Worm (Caenorhabditis elegans) whole organism, L1 larva: ENCODE measurements around the gene B0464.6.

Experiments used
- C34B4.2 ChIP-seq: sonication (generic microtip); optimal IDR thresholded peaks from 2 replicates; lab custom pipeline; 2017; ENCODE audit warnings: mild to moderate bottlenecking, missing genetic modification characterization, missing compliant biosample characterization
- Y116A8C.19 ChIP-seq: sonication (generic microtip); optimal IDR thresholded peaks from 2 replicates; lab custom pipeline; 2016; ENCODE audit warnings: missing compliant biosample characterization, missing genetic modification characterization, borderline replicate concordance
- alr-1 ChIP-seq: fragments of 200-800 bp; sonication (Bioruptor generic); optimal IDR thresholded peaks from 2 replicates; lab custom pipeline; 2018; ENCODE audit warnings: borderline replicate concordance, mild to moderate bottlenecking, missing genetic modification characterization, missing compliant biosample characterization
- blmp-1 ChIP-seq: fragments of 150-350 bp; optimal IDR thresholded peaks from 2 replicates; lab custom pipeline; 2014; ENCODE audit warnings: missing biosample characterization, missing genetic modification characterization
- ceh-63 ChIP-seq: fragments of 200-800 bp; sonication (Bioruptor generic); optimal IDR thresholded peaks from 2 replicates; lab custom pipeline; 2018; ENCODE audit warnings: mild to moderate bottlenecking, missing genetic modification characterization, missing compliant biosample characterization
- ceh-88 ChIP-seq: fragments of 200-800 bp; sonication (Bioruptor generic); IDR thresholded peaks from 2 replicates; pipeline ENCODE4 v1.3.6; 2022; ENCODE audit warnings: missing genetic modification characterization, missing compliant biosample characterization
- ceh-90 ChIP-seq: sonication (generic microtip); optimal IDR thresholded peaks from 2 replicates; lab custom pipeline; 2016; ENCODE audit warnings: missing genetic modification characterization, missing compliant biosample characterization
- ces-1 ChIP-seq: fragments of 150-350 bp; optimal IDR thresholded peaks from 2 replicates; lab custom pipeline; 2014; ENCODE audit warnings: missing biosample characterization, missing genetic modification reagents, missing genetic modification characterization
- dpl-1 ChIP-seq, 3 experiments: fragments of 150-350 bp in 2 of 3; sonication (generic microtip) in 1 of 3; optimal IDR thresholded peaks; 2 replicates each; lab custom pipeline; 2014 to 2017; ENCODE audit warnings: missing biosample characterization in 3 of 3, missing genetic modification characterization in 3 of 3, missing genetic modification reagents in 3 of 3
- egl-13 ChIP-seq: sonication (generic microtip); optimal IDR thresholded peaks from 2 replicates; lab custom pipeline; 2016; ENCODE audit warnings: missing genotype, missing genetic modification reagents, missing genetic modification characterization, missing compliant biosample characterization
- egl-27 ChIP-seq, 2 experiments: fragments of 150-350 bp in 1 of 2; sonication (generic microtip); optimal IDR thresholded peaks; 3 replicates each; lab custom pipeline; 2017 to 2018; ENCODE audit warnings: missing biosample characterization in 2 of 2, missing genetic modification characterization in 2 of 2, missing genetic modification reagents in 2 of 2
- elt-3 ChIP-seq, 6 experiments: fragments of 150-350 bp in 1 of 6; sonication (generic microtip); optimal IDR thresholded peaks; 2 replicates each; lab custom pipeline; 2017 to 2018; ENCODE audit warnings: missing biosample characterization in 6 of 6, missing genetic modification characterization in 6 of 6, inconsistent platforms in 1 of 6
- fkh-4 ChIP-seq: sonication (generic microtip); optimal IDR thresholded peaks from 2 replicates; lab custom pipeline; 2016; ENCODE audit warnings: missing compliant biosample characterization, missing genetic modification characterization, borderline replicate concordance
- fkh-8 ChIP-seq: sonication (generic microtip); optimal IDR thresholded peaks from 2 replicates; lab custom pipeline; 2016; ENCODE audit warnings: mild to moderate bottlenecking, missing genetic modification characterization, missing compliant biosample characterization
- hlh-17 ChIP-seq: fragments of 200-800 bp; sonication (Bioruptor generic); optimal IDR thresholded peaks from 2 replicates; lab custom pipeline; 2018; ENCODE audit warnings: missing genetic modification characterization, mild to moderate bottlenecking, missing compliant biosample characterization, moderate library complexity, borderline replicate concordance
- irx-1 ChIP-seq: sonication (generic microtip); optimal IDR thresholded peaks from 2 replicates; lab custom pipeline; 2016; ENCODE audit warnings: missing genetic modification characterization, missing compliant biosample characterization
- isw-1 ChIP-seq: fragments of 200-800 bp; sonication (Bioruptor generic); IDR thresholded peaks from 2 replicates; pipeline ENCODE4 v1.3.6; 2022; ENCODE audit warnings: missing genetic modification characterization, missing compliant biosample characterization
- jun-1 ChIP-seq: fragments of 150-350 bp; optimal IDR thresholded peaks from 2 replicates; lab custom pipeline; 2014; ENCODE audit warnings: missing biosample characterization, missing genetic modification reagents, missing genetic modification characterization
- lin-14 ChIP-seq: fragments of 200-800 bp; sonication (Bioruptor generic); optimal IDR thresholded peaks from 2 replicates; lab custom pipeline; 2018; ENCODE audit warnings: mild to moderate bottlenecking, missing genetic modification characterization, moderate library complexity, missing compliant biosample characterization
- lin-39 ChIP-seq: fragments of 150-350 bp; optimal IDR thresholded peaks from 2 replicates; lab custom pipeline; 2014; ENCODE audit warnings: missing biosample characterization, missing genetic modification reagents, missing genetic modification characterization
- lir-3 ChIP-seq: sonication (generic microtip); optimal IDR thresholded peaks from 2 replicates; lab custom pipeline; 2016; ENCODE audit warnings: mild to moderate bottlenecking, missing genetic modification characterization, moderate library complexity, missing compliant biosample characterization; ENCODE audit not compliant: poor library complexity
- lsy-2 ChIP-seq, 2 experiments: fragments of 150-350 bp; optimal IDR thresholded peaks; 2 replicates each; lab custom pipeline; 2014; ENCODE audit warnings: missing biosample characterization in 2 of 2, missing genetic modification characterization in 2 of 2
- mab-9 ChIP-seq: fragments of 200-800 bp; sonication (Bioruptor generic); IDR thresholded peaks from 2 replicates; pipeline ENCODE4 v1.3.6; 2022; ENCODE audit warnings: missing genetic modification reagents, missing genetic modification characterization, missing compliant biosample characterization
- mdl-1 ChIP-seq, 2 experiments: fragments of 150-350 bp; optimal IDR thresholded peaks; 2 replicates each; lab custom pipeline; 2014 to 2017; ENCODE audit warnings: missing biosample characterization in 2 of 2, missing genetic modification characterization in 2 of 2, inconsistent platforms in 1 of 2
- mef-2 ChIP-seq: fragments of 150-350 bp; optimal IDR thresholded peaks from 2 replicates; lab custom pipeline; 2014; ENCODE audit warnings: missing biosample characterization, missing genetic modification characterization
- mep-1 ChIP-seq: fragments of 150-350 bp; optimal IDR thresholded peaks from 2 replicates; lab custom pipeline; 2014; ENCODE audit warnings: missing biosample characterization, missing genetic modification characterization
- nhr-11 ChIP-seq: fragments of 150-350 bp; optimal IDR thresholded peaks from 2 replicates; lab custom pipeline; 2014; ENCODE audit warnings: missing biosample characterization, missing genetic modification characterization
- nhr-12 ChIP-seq: sonication (generic microtip); optimal IDR thresholded peaks from 2 replicates; lab custom pipeline; 2017; ENCODE audit warnings: missing biosample characterization, missing genetic modification characterization
- nhr-19 ChIP-seq: fragments of 200-800 bp; sonication (Bioruptor generic); conservative IDR thresholded peaks from 2 replicates; pipeline ENCODE4 v1.3.6; 2022; ENCODE audit warnings: missing genetic modification characterization, missing compliant biosample characterization
- nhr-237 ChIP-seq: fragments of 150-350 bp; optimal IDR thresholded peaks from 2 replicates; lab custom pipeline; 2014; ENCODE audit warnings: missing biosample characterization, missing genetic modification characterization
- nhr-47 ChIP-seq: sonication (generic microtip); optimal IDR thresholded peaks from 2 replicates; lab custom pipeline; 2016; ENCODE audit warnings: mild to moderate bottlenecking, missing genetic modification characterization, moderate library complexity, missing compliant biosample characterization
- nhr-71 ChIP-seq: sonication (generic microtip); optimal IDR thresholded peaks from 2 replicates; lab custom pipeline; 2016; ENCODE audit warnings: mild to moderate bottlenecking, missing genetic modification characterization, moderate library complexity, missing compliant biosample characterization
- nhr-77 ChIP-seq: fragments of 150-350 bp; optimal IDR thresholded peaks from 2 replicates; lab custom pipeline; 2014; ENCODE audit warnings: missing biosample characterization, missing genetic modification characterization
- nhr-84 ChIP-seq: sonication (generic microtip); optimal IDR thresholded peaks from 2 replicates; lab custom pipeline; 2017; ENCODE audit warnings: missing biosample characterization, missing genetic modification characterization
- nhr-85 ChIP-seq: sonication (generic microtip); peaks from one replicate; lab custom pipeline; 2016; ENCODE audit warnings: missing genetic modification characterization, inconsistent platforms, missing compliant biosample characterization
- pqm-1 ChIP-seq: sonication (generic microtip); optimal IDR thresholded peaks from 3 replicates; lab custom pipeline; 2017; ENCODE audit warnings: missing biosample characterization, missing genetic modification characterization
- skn-1 ChIP-seq: fragments of 150-350 bp; optimal IDR thresholded peaks from 2 replicates; lab custom pipeline; 2014; ENCODE audit warnings: missing biosample characterization, missing genetic modification characterization
- snpc-4 ChIP-seq: fragments of 150-350 bp; optimal IDR thresholded peaks from 2 replicates; lab custom pipeline; 2014; ENCODE audit warnings: missing biosample characterization, missing genetic modification characterization
- sox-4 ChIP-seq: sonication (generic microtip); optimal IDR thresholded peaks from 2 replicates; lab custom pipeline; 2016; ENCODE audit warnings: missing genetic modification characterization, missing compliant biosample characterization
- swsn-7 ChIP-seq: sonication (generic microtip); optimal IDR thresholded peaks from 2 replicates; lab custom pipeline; 2016; ENCODE audit warnings: missing genetic modification characterization, missing compliant biosample characterization
- tbx-2 ChIP-seq: sonication (generic microtip); optimal IDR thresholded peaks from 2 replicates; lab custom pipeline; 2016; ENCODE audit warnings: missing genetic modification characterization, missing compliant biosample characterization
- tlp-1 ChIP-seq: fragments of 150-350 bp; optimal IDR thresholded peaks from 2 replicates; lab custom pipeline; 2014; ENCODE audit warnings: missing biosample characterization, missing genetic modification characterization
- unc-30 ChIP-seq: sonication (generic microtip); optimal IDR thresholded peaks from 2 replicates; lab custom pipeline; 2017; ENCODE audit warnings: missing biosample characterization, missing genetic modification characterization
- vab-15 ChIP-seq: sonication (generic microtip); optimal IDR thresholded peaks from 2 replicates; lab custom pipeline; 2017; ENCODE audit warnings: missing genotype, mild to moderate bottlenecking, missing genetic modification characterization, missing compliant biosample characterization
- zip-4 ChIP-seq: fragments of 200-800 bp; sonication (Bioruptor generic); optimal IDR thresholded peaks from 2 replicates; lab custom pipeline; 2018; ENCODE audit warnings: mild to moderate bottlenecking, missing genetic modification characterization, moderate library complexity, missing compliant biosample characterization
- ztf-11 ChIP-seq, 2 experiments: sonication (generic microtip); optimal IDR thresholded peaks; 2 replicates each; lab custom pipeline; 2016 to 2017; ENCODE audit warnings: missing genetic modification characterization in 2 of 2, missing biosample characterization in 1 of 2, missing compliant biosample characterization in 1 of 2
- ztf-4 ChIP-seq: fragments of 150-350 bp; optimal IDR thresholded peaks from 2 replicates; lab custom pipeline; 2014; ENCODE audit warnings: missing biosample characterization, missing genetic modification characterization

The B0464.6 gene

ce11 chrIII:9502155-9502714 is 36.5 kb upstream of the B0464.6 start (continued):
- no peak for TF ChIP-seq mdl-1 (tag; optimal IDR thresholded peaks at IDR 0.05; lab: Kevin White, UChicago)
- peak in 5 of 6 experiments; percentile 27 to 81 (median 76) for TF ChIP-seq elt-3 (tag; optimal IDR thresholded peaks at IDR 0.05; lab: Kevin White, UChicago)

ce11 chrIII:9501072-9501471 is 35.3 kb upstream of the B0464.6 start:
- TF ChIP-seq nhr-19 (peak; percentile 8; the same call in 1 of the 2 replicates), nhr-85 (tag; lab: Kevin White, UChicago) (peak; percentile 38), lsy-2 (tag; optimal IDR thresholded peaks at IDR 0.05; lab: Kevin White, UChicago) (peak; percentile 31 to 35), nhr-47 (tag; lab: Kevin White, UChicago) (peak; percentile 21), isw-1 (GFP tag; lab: Robert Waterston, UW) (no peak), Y116A8C.19 (tag; lab: Kevin White, UChicago) (no peak), lin-39 (peak; percentile 52), swsn-7 (peak; percentile 16), nhr-11 (tag; lab: Kevin White, UChicago) (no peak), lin-14 (peak; percentile 59), fkh-4 (tag; lab: Kevin White, UChicago) (no peak), fkh-8 (tag; lab: Kevin White, UChicago) (peak; percentile 11), nhr-71 (peak; percentile 56)

- TF ChIP-seq dpl-1 (GFP tag; optimal IDR thresholded peaks at IDR 0.05; lab: Kevin White, UChicago) (peak in 2 of 3 experiments; percentile 17 to 36), mep-1 (peak; percentile 63), ztf-11 (tag; optimal IDR thresholded peaks at IDR 0.05; lab: Kevin White, UChicago) (no peak), lir-3 (peak; percentile 6), tlp-1 (no peak), egl-27 (tag; optimal IDR thresholded peaks at IDR 0.05; lab: Kevin White, UChicago) (no peak), pqm-1 (tag; lab: Kevin White, UChicago) (no peak), fkh-4 (tag; lab: Kevin White, UChicago) (no peak), snpc-4 (tag; lab: Kevin White, UChicago) (no peak), nhr-85 (tag; lab: Kevin White, UChicago) (peak; percentile 85), ceh-90 (tag; lab: Kevin White, UChicago) (no peak), mdl-1 (tag; optimal IDR thresholded peaks at IDR 0.05; lab: Kevin White, UChicago) (peak in 1 of 2 experiments; percentile 47), nhr-71 (peak; percentile 64), blmp-1 (tag; lab: Kevin White, UChicago) (peak; percentile 84), alr-1 (tag; lab: Kevin White, UChicago) (no peak), mab-9 (no peak), swsn-7 (no peak), nhr-47 (tag; lab: Kevin White, UChicago) (peak; percentile 16), mef-2 (tag; lab: Kevin White, UChicago) (no peak), sox-4 (tag; lab: Kevin White, UChicago) (no peak), zip-4 (GFP tag; lab: Kevin White, UChicago) (no peak), fkh-8 (tag; lab: Kevin White, UChicago) (no peak), skn-1 (tag; lab: Kevin White, UChicago) (peak; percentile 25), hlh-17 (GFP tag; lab: Kevin White, UChicago) (no peak), ceh-88 (GFP tag; lab: Robert Waterston, UW) (no peak), nhr-77 (tag; lab: Kevin White, UChicago) (no peak), vab-15 (no peak), ztf-4 (tag; lab: Kevin White, UChicago) (no peak), tbx-2 (tag; lab: Kevin White, UChicago) (peak; percentile 25), nhr-84 (no peak), nhr-237 (tag; lab: Kevin White, UChicago) (no peak), egl-13 (no peak), isw-1 (GFP tag; lab: Robert Waterston, UW) (no peak), C34B4.2 (tag; lab: Kevin White, UChicago) (no peak), jun-1 (tag; lab: Kevin White, UChicago) (no peak), ceh-63 (GFP tag; lab: Kevin White, UChicago) (no peak), unc-30 (tag; lab: Kevin White, UChicago) (no peak), irx-1 (tag; lab: Kevin White, UChicago) (no peak), lsy-2 (tag; optimal IDR thresholded peaks at IDR 0.05; lab: Kevin White, UChicago) (peak in 1 of 2 experiments; percentile 57), ces-1 (GFP tag; lab: Kevin White, UChicago) (no peak), nhr-12 (no peak)
Measured at ce11 chrIII:9500267-9500666, 34.5 kb upstream of the B0464.6 start, which contains the start of gene sod-4. TSS of gene sod-4 (minus strand) at chrIII:9500375.
